Worm (Caenorhabditis elegans) whole organism, late embryonic: ENCODE data around the gene C34E10.12.

Experiments
- ceh-2 ChIP-seq: sonication (generic microtip); optimal IDR thresholded peaks from 2 replicates; lab custom pipeline; 2016; ENCODE audit warnings: missing genotype, missing genetic modification characterization, missing compliant biosample characterization
- ceh-22 ChIP-seq: sonication (generic microtip); optimal IDR thresholded peaks from 2 replicates; lab custom pipeline; 2017; ENCODE audit warnings: missing biosample characterization, missing genetic modification characterization
- ceh-6 ChIP-seq: fragments of 200-800 bp; sonication (Bioruptor generic); optimal IDR thresholded peaks from 2 replicates; lab custom pipeline; 2018; ENCODE audit warnings: mild to moderate bottlenecking, missing genetic modification characterization, missing compliant biosample characterization
- ceh-9 ChIP-seq: sonication (generic microtip); optimal IDR thresholded peaks from 2 replicates; lab custom pipeline; 2016; ENCODE audit warnings: mild to moderate bottlenecking, missing genetic modification characterization, inconsistent platforms, missing compliant biosample characterization
- dve-1 ChIP-seq: sonication (generic microtip); optimal IDR thresholded peaks from 2 replicates; lab custom pipeline; 2017; ENCODE audit warnings: antibody characterized with exemption, mild to moderate bottlenecking, missing genetic modification characterization, missing compliant biosample characterization
- elt-4 ChIP-seq: sonication (generic microtip); optimal IDR thresholded peaks from 2 replicates; lab custom pipeline; 2016; ENCODE audit warnings: missing genetic modification characterization, missing compliant biosample characterization
- ets-4 ChIP-seq: sonication (generic microtip); optimal IDR thresholded peaks from 2 replicates; lab custom pipeline; 2016; ENCODE audit warnings: missing genetic modification characterization, missing compliant biosample characterization
- nfya-1 ChIP-seq: sonication (generic microtip); optimal IDR thresholded peaks from 2 replicates; lab custom pipeline; 2017; ENCODE audit warnings: missing genetic modification characterization, mild to moderate bottlenecking, missing compliant biosample characterization, antibody characterized with exemption, moderate library complexity
- nhr-11 ChIP-seq: fragments of 150-350 bp; optimal IDR thresholded peaks from 2 replicates; lab custom pipeline; 2014; ENCODE audit warnings: missing biosample characterization, missing genetic modification characterization
- pag-3 ChIP-seq: sonication (generic microtip); optimal IDR thresholded peaks from 2 replicates; lab custom pipeline; 2016; ENCODE audit warnings: missing compliant biosample characterization, missing genetic modification characterization, borderline replicate concordance
- pha-4 ChIP-seq: fragments of 150-350 bp; optimal IDR thresholded peaks from 2 replicates; lab custom pipeline; 2018; ENCODE audit warnings: missing biosample characterization, missing genetic modification reagents, missing genetic modification characterization
- tbx-2 ChIP-seq: sonication (generic microtip); optimal IDR thresholded peaks from 2 replicates; lab custom pipeline; 2016; ENCODE audit warnings: missing genetic modification characterization, missing compliant biosample characterization
- unc-42 ChIP-seq: sonication (generic microtip); optimal IDR thresholded peaks from 2 replicates; lab custom pipeline; 2016; ENCODE audit warnings: missing genotype, missing genetic modification characterization, missing compliant biosample characterization
- unc-86 ChIP-seq: sonication (generic microtip); optimal IDR thresholded peaks from 2 replicates; lab custom pipeline; 2016; ENCODE audit warnings: missing genetic modification characterization, missing compliant biosample characterization

DNA sequence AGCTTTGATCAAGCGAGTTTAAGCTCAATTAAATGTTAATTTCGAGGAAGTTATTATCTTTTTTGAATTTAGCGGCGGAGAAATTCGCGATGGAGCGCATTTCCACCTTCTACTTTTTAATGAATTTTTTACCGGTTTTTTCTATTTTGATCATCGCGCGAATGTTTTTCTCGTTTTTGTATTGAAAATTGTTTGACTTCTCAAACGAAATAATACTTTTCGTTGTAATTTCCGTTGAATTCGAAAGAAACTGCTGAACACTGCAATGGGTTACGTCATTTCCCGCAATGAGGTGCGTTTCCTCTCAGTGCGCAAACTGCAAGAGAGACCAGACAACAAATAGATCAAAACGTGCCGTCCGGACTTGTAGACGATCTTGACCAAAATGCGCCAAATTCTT, 46.5 kb downstream of the C34E10.12 start:
- TF ChIP-seq unc-42 (tag; lab: Kevin White, UChicago): no peak
- TF ChIP-seq tbx-2: no peak
- TF ChIP-seq pha-4 (tag; lab: Kevin White, UChicago): no peak
- TF ChIP-seq pag-3: no peak
- no peak for TF ChIP-seq ceh-6 (GFP tag; lab: Kevin White, UChicago)
- no peak for TF ChIP-seq dve-1 (tag; lab: Kevin White, UChicago)
- no peak for TF ChIP-seq ceh-9
- TF ChIP-seq ets-4 (tag; lab: Kevin White, UChicago): no peak
- no peak for TF ChIP-seq ceh-22 (tag; lab: Kevin White, UChicago)
- no peak for TF ChIP-seq unc-86
- TF ChIP-seq ceh-2: no peak
- no peak for TF ChIP-seq nfya-1
- TF ChIP-seq elt-4 (tag; lab: Kevin White, UChicago): no peak
- no peak for TF ChIP-seq nhr-11 (tag; lab: Kevin White, UChicago)
